Fruit fly (Drosophila melanogaster) whole organism: Measurements from ENCODE around the gene ifc.

ENCODE experiments used
- CG8478 ChIP-seq: fragments of >200 bp; optimal IDR thresholded peaks from 2 replicates; lab custom pipeline; 2018; ENCODE audit warnings: inconsistent platforms
- Dll ChIP-seq: fragments of >200 bp; optimal IDR thresholded peaks from 2 replicates; lab custom pipeline; 2017
- EcR ChIP-seq, 2 experiments: fragments of >200 bp; optimal IDR thresholded peaks; 2 replicates each; lab custom pipeline; 2017; ENCODE audit warnings: missing biosample characterization in 2 of 2, missing genetic modification characterization in 2 of 2, missing genetic modification reagents in 2 of 2
- pan ChIP-seq: fragments of >200 bp; optimal IDR thresholded peaks from 2 replicates; lab custom pipeline; 2017
- psq ChIP-seq: fragments of >200 bp; optimal IDR thresholded peaks from 2 replicates; lab custom pipeline; 2017
- usp ChIP-seq: fragments of >200 bp; optimal IDR thresholded peaks from 2 replicates; lab custom pipeline; 2017; ENCODE audit warnings: missing biosample characterization, missing genetic modification characterization, mixed read lengths

DNA sequence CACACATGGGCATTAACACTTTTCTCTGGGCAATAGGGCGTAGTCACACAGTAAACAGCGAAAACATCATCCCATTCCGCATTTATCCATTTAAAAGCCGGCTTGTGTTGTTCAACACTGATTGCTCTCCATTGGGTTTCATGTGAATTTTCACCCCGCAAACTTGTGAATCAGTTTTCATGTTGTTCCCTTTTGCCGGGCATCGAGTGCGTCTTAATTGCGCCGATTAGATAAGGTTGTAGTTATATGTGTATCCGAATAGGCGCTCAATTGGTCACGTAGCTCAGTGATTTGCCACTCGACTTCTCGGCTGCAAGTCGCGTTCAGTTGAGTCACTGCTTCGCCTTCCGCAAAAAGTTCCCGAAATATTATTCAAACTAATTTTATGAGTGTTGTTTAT, 792 bp downstream of the ifc start:
- TF ChIP-seq Dll (lab: Kevin White, UChicago): no peak
- TF ChIP-seq psq (lab: Kevin White, UChicago): no peak
- TF ChIP-seq pan (lab: Kevin White, UChicago): no peak
- no peak for TF ChIP-seq EcR (GFP tag; optimal IDR thresholded peaks at IDR 0.05; lab: Kevin White, UChicago)
- no peak for TF ChIP-seq CG8478 (lab: Kevin White, UChicago)
- TF ChIP-seq usp: no peak
